Worm (Caenorhabditis elegans): ENCODE measurements around the gene srj-6.

Gene srj-6

DNA sequence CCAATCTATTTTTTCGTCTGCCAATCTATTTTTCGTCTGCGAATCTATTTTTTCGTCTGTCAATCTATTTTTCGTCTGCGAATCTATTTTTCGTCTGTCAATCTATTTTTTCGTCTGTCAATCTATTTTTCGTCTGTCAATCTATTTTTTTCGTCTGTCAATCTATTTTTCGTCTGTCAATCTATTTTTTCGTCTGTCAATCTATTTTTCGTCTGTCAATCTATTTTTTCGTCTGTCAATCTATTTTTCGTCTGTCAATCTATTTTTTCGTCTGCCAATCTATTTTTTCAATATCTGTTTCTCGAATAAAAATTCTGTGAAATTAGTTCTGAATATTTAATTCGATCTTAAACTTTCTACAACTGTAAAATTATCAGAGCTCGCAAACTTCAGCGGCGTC is 3.8 kb upstream of the srj-6 start:
- TF ChIP-seq flt-1 (GFP tag; IDR thresholded peaks at IDR 0.05) = peak; percentile 68; the same call in 1 of the 2 replicates
- peak; percentile 59; the same call in 1 of the 2 replicates for TF ChIP-seq klf-2 (GFP tag; conservative IDR thresholded peaks at IDR 0.05)

DNA sequence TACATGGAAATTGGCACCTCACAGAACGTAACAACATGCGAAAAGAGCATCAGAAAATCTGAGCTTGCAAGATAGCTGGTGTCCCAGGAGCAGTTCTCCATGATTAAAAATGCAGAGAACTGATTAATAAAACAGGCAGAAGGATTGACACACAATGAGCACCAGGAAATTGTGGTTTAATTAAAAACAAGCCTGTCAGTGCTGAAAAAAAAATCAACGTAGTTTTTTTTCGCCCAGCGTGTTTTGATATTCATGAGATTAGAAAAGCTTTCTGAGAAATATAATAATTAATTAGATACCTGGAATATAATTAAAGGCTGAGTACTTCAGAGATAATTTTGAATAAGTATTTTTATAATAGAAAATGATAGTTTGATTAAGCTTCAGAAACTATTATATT is 3.4 kb upstream of the srj-6 start, which contains the start of gene srh-246:
srh-246 (minus strand) TSS at position 101 of the 400 bp plus-strand sequence.
- TF ChIP-seq ztf-23 (GFP tag; IDR thresholded peaks at IDR 0.05) (no peak), tab-1 (GFP tag; IDR thresholded peaks at IDR 0.05) (no peak), ztf-29 (GFP tag; IDR thresholded peaks at IDR 0.05) (no peak), klf-2 (GFP tag; conservative IDR thresholded peaks at IDR 0.05) (no peak), flt-1 (GFP tag; IDR thresholded peaks at IDR 0.05) (no peak), ref-1 (GFP tag; conservative IDR thresholded peaks at IDR 0.05) (no peak), cog-1 (tag; optimal IDR thresholded peaks at IDR 0.05) (no peak), T22C8.4 (GFP tag; IDR thresholded peaks at IDR 0.05) (no peak), med-1 (GFP tag; optimal IDR thresholded peaks at IDR 0.05; ENCODE audit: insufficient read depth) (no peak)

DNA sequence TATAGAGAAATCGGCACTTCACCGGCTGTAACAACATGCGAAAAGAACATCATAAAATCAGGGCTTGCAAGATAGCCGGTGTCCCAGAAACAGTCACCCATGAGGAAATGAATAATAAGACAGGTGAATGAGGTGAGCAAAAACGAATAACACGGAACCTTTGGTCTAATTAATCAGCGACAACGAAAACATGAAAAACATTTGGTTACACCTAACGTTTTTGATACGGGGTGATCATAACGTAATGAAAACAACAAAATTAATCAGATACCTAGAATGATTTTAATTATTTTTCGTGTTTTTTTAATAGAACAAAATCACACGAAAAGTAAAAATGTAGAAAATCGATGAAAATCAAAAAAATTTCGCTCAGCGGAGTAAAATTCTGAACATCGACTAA is 1.5 kb upstream of the srj-6 start, which contains the start of gene srh-245:
srh-245 (minus strand) TSS at position 101 of the 400 bp plus-strand sequence.
- TF ChIP-seq ztf-29 (GFP tag; IDR thresholded peaks at IDR 0.05) = no peak
- TF ChIP-seq klf-2 (GFP tag; conservative IDR thresholded peaks at IDR 0.05) = no peak
- no peak for TF ChIP-seq cog-1 (tag; optimal IDR thresholded peaks at IDR 0.05)
- no peak for TF ChIP-seq ref-1 (GFP tag; conservative IDR thresholded peaks at IDR 0.05)
- no peak for TF ChIP-seq flt-1 (GFP tag; IDR thresholded peaks at IDR 0.05)
- TF ChIP-seq med-1 (GFP tag; optimal IDR thresholded peaks at IDR 0.05; ENCODE audit: insufficient read depth) = no peak
- no peak for TF ChIP-seq T22C8.4 (GFP tag; IDR thresholded peaks at IDR 0.05)
- no peak for TF ChIP-seq ztf-23 (GFP tag; IDR thresholded peaks at IDR 0.05)
- no peak for TF ChIP-seq tab-1 (GFP tag; IDR thresholded peaks at IDR 0.05)

DNA sequence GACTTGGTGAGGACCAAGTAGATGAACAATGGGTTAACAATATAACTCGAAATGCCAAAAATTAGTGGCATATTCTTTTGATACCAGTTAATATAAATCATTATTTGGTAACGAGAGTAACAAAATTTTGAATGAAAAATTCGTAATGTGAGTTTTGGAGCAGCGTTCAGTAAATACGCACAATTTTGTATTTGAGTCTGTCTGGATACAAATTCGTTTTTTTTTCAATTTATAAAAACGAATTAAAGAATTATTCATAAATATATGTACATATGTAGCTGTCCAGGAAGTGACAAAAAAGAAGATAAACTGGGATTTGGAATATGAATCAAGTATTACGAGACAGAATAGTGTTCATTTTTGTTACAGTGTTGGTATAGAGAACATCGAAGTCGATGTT is 1.4 kb downstream of the srj-6 start, which contains the start of gene srj-5:
srj-5 (minus strand) TSS at position 101 of the 400 bp plus-strand sequence.
- TF ChIP-seq T22C8.4 (GFP tag; IDR thresholded peaks at IDR 0.05) = no peak
- no peak for TF ChIP-seq ref-1 (GFP tag; conservative IDR thresholded peaks at IDR 0.05)
- no peak for TF ChIP-seq med-1 (GFP tag; optimal IDR thresholded peaks at IDR 0.05; ENCODE audit: insufficient read depth)
- no peak for TF ChIP-seq cog-1 (tag; optimal IDR thresholded peaks at IDR 0.05)
- no peak for TF ChIP-seq tab-1 (GFP tag; IDR thresholded peaks at IDR 0.05)
- TF ChIP-seq ztf-23 (GFP tag; IDR thresholded peaks at IDR 0.05) = no peak
- TF ChIP-seq ztf-29 (GFP tag; IDR thresholded peaks at IDR 0.05) = no peak
- TF ChIP-seq klf-2 (GFP tag; conservative IDR thresholded peaks at IDR 0.05) = no peak
- no peak for TF ChIP-seq flt-1 (GFP tag; IDR thresholded peaks at IDR 0.05)

DNA sequence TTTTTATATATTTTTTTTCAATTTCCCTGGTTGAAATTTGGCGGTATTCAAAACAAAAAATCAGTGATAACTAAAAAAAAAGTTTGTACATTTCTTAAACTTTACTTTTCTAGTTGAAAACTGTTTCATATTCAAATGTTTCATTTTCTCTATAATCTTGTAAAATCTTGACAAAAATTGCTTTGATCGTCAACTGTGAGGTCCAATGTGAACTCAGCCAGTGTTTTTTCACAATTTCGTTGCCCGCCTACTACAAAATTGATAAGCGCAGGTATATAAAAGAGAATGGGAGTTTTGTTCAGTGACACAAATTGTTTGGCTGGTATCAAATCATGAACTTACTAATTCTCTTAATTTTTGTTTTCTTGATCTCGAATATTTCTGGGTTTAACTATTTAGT is 7.4 kb downstream of the srj-6 start, which contains the start of gene ugt-42:
ugt-42 (plus strand) TSS at position 301 of the 400 bp plus-strand sequence.
- TF ChIP-seq tab-1 (GFP tag; IDR thresholded peaks at IDR 0.05) = no peak
- no peak for TF ChIP-seq flt-1 (GFP tag; IDR thresholded peaks at IDR 0.05)
- no peak for TF ChIP-seq ztf-29 (GFP tag; IDR thresholded peaks at IDR 0.05)
- no peak for TF ChIP-seq ref-1 (GFP tag; conservative IDR thresholded peaks at IDR 0.05)
- TF ChIP-seq klf-2 (GFP tag; conservative IDR thresholded peaks at IDR 0.05) = no peak
- TF ChIP-seq med-1 (GFP tag; optimal IDR thresholded peaks at IDR 0.05; ENCODE audit: insufficient read depth) = no peak
- TF ChIP-seq ztf-23 (GFP tag; IDR thresholded peaks at IDR 0.05) = no peak
- no peak for TF ChIP-seq T22C8.4 (GFP tag; IDR thresholded peaks at IDR 0.05)
- no peak for TF ChIP-seq cog-1 (tag; optimal IDR thresholded peaks at IDR 0.05)

DNA sequence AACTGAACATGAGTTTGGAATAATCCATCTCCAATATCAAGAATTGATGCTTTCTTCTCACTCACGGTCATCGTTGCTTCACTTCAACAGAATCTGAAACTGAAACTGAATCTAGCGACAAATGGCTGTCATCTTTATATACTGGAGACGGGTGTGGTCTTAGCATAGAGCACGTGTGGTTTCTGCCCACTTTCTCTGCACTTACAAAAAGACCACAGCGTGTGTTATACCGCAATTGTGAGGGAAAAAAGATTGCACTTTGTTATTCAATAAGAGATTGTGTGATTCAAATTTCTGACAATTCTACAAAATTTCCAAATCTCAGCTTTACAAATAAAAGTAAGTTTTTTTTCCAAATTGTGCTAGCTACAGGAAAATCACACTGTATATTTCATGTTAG is 8.2 kb downstream of the srj-6 start, which contains the start of gene F48G7.12:
F48G7.12 (minus strand) TSS at position 101 of the 400 bp plus-strand sequence.
- TF ChIP-seq cog-1 (tag; optimal IDR thresholded peaks at IDR 0.05) (no peak), med-1 (GFP tag; optimal IDR thresholded peaks at IDR 0.05; ENCODE audit: insufficient read depth) (no peak), ztf-29 (GFP tag; IDR thresholded peaks at IDR 0.05) (no peak), ztf-23 (GFP tag; IDR thresholded peaks at IDR 0.05) (no peak), flt-1 (GFP tag; IDR thresholded peaks at IDR 0.05) (no peak), T22C8.4 (GFP tag; IDR thresholded peaks at IDR 0.05) (no peak), klf-2 (GFP tag; conservative IDR thresholded peaks at IDR 0.05) (no peak)

DNA sequence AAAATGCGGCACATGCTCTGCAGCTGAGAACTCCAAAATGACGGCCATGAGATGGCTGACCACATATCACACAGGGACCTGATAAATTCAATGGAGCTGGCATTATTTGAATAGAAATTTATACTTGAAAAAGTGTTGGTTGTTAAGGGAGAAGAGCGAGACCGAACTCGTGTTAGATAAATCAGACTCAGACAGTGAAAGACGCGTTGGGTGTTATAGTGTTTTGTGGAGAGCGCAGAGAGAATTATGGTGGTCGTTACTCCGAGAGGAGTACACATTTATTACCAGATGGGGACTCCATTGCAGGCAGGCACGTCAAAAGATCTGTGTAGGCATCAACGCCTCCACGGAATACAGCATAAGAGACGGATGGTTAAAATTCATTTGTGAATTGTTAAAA is 11.6 kb downstream of the srj-6 start, which contains the start of gene nhr-190:
nhr-190 (minus strand) TSS at position 175 of the 400 bp plus-strand sequence.
- TF ChIP-seq tab-1 (GFP tag; IDR thresholded peaks at IDR 0.05) = no peak
- no peak for TF ChIP-seq klf-2 (GFP tag; conservative IDR thresholded peaks at IDR 0.05)
- no peak for TF ChIP-seq cog-1 (tag; optimal IDR thresholded peaks at IDR 0.05)
- TF ChIP-seq med-1 (GFP tag; optimal IDR thresholded peaks at IDR 0.05; ENCODE audit: insufficient read depth) = no peak
- no peak for TF ChIP-seq T22C8.4 (GFP tag; IDR thresholded peaks at IDR 0.05)
- no peak for TF ChIP-seq ztf-29 (GFP tag; IDR thresholded peaks at IDR 0.05)
- TF ChIP-seq ztf-23 (GFP tag; IDR thresholded peaks at IDR 0.05) = no peak
- no peak for TF ChIP-seq flt-1 (GFP tag; IDR thresholded peaks at IDR 0.05)
- no peak for TF ChIP-seq ref-1 (GFP tag; conservative IDR thresholded peaks at IDR 0.05)

DNA sequence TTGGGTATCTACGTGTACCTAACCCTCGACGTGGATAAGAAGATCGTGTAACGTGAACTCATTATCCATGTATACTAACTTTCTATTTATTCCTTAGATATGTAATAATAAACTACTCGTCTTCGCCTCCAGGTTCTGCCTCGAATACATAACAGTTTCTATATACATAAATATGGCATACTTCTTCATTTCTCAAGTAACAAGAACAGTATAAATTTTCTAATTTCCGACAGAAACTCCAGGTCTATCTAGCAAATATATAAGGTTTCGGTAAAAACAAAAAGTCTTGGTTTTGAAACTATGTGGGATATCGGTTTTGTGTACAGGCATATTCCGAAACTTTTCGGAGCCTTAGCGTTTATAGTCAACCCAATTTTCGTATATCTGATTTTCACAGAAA is 16.0 kb downstream of the srj-6 start, which contains the start of gene srj-37:
srj-37 (plus strand) TSS at position 301 of the 400 bp plus-strand sequence.
- TF ChIP-seq ztf-23 (GFP tag; IDR thresholded peaks at IDR 0.05) (no peak), tab-1 (GFP tag; IDR thresholded peaks at IDR 0.05) (no peak), ztf-29 (GFP tag; IDR thresholded peaks at IDR 0.05) (no peak), klf-2 (GFP tag; conservative IDR thresholded peaks at IDR 0.05) (no peak), T22C8.4 (GFP tag; IDR thresholded peaks at IDR 0.05) (no peak), flt-1 (GFP tag; IDR thresholded peaks at IDR 0.05) (no peak), cog-1 (tag; optimal IDR thresholded peaks at IDR 0.05) (no peak), med-1 (GFP tag; optimal IDR thresholded peaks at IDR 0.05; ENCODE audit: insufficient read depth) (no peak), ref-1 (GFP tag; conservative IDR thresholded peaks at IDR 0.05) (no peak)

DNA sequence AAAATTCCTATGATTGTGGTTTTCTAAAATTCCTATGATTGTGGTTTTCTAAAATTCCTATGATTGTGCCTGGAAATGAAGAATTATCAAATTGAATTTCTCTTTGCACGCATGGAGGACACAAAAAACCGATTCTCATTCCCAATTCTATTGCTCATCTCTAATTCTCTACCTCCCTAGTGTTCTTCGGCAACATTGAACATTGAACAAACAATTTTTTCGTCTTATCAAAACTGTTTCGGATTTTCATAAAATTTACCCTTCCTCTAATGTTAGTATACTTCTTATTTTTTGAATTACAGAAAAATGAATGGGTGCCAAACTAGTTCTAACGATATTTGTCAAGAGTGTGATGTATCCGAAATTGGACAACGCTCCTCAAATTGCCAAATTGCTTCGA is 18.0 kb downstream of the srj-6 start, which contains the start of gene pals-31:
pals-31 (plus strand) TSS at position 301 of the 400 bp plus-strand sequence.
- no peak for TF ChIP-seq tab-1 (GFP tag; IDR thresholded peaks at IDR 0.05)
- TF ChIP-seq ztf-23 (GFP tag; IDR thresholded peaks at IDR 0.05) = no peak
- no peak for TF ChIP-seq klf-2 (GFP tag; conservative IDR thresholded peaks at IDR 0.05)
- no peak for TF ChIP-seq ref-1 (GFP tag; conservative IDR thresholded peaks at IDR 0.05)
- TF ChIP-seq T22C8.4 (GFP tag; IDR thresholded peaks at IDR 0.05) = no peak
- TF ChIP-seq flt-1 (GFP tag; IDR thresholded peaks at IDR 0.05) = no peak
- TF ChIP-seq ztf-29 (GFP tag; IDR thresholded peaks at IDR 0.05) = no peak
- no peak for TF ChIP-seq cog-1 (tag; optimal IDR thresholded peaks at IDR 0.05)
- no peak for TF ChIP-seq med-1 (GFP tag; optimal IDR thresholded peaks at IDR 0.05; ENCODE audit: insufficient read depth)
